In genomic region chr3R:25384206-25384605, dm6 we compare ENCODE assay signal across 2 fruit fly cellular contexts.
TF ChIP-seq lines count a peak whose summit lies in the region.

No protein-coding gene starts in this region.

- TF ChIP-seq CTCF in whole organism, embryonic (GFP tag; optimal IDR thresholded peaks at IDR 0.05; lab: Kevin White, UChicago), result no peak

TF ChIP-seq in whole organism, embryonic, 481 proteins besides CTCF, POLR2A, EP300 and RAD21:
- TF ChIP-seq Hr39 (optimal IDR thresholded peaks at IDR 0.05; lab: Kevin White, UChicago) (peak; percentile 49), CG11456 (GFP tag; IDR thresholded peaks at IDR 0.05; lab: Robert Waterston, UW) (0 out of 3 replicates have a peak, but pooled peaks have one; percentile 30), sug (tag; optimal IDR thresholded peaks at IDR 0.05; lab: Kevin White, UChicago) (no peak), CG15601 (tag; optimal IDR thresholded peaks at IDR 0.05; lab: Kevin White, UChicago) (no peak), Atf-2 (GFP tag; optimal IDR thresholded peaks at IDR 0.05; lab: Kevin White, UChicago) (no peak), cg (GFP tag; optimal IDR thresholded peaks at IDR 0.05; lab: Kevin White, UChicago) (no peak)

TF ChIP-seq in whole organism, wandering third instar larva, 38 proteins besides CTCF, POLR2A, EP300 and RAD21:
- TF ChIP-seq br (GFP tag; optimal IDR thresholded peaks at IDR 0.05; lab: Kevin White, UChicago) (no peak), N (GFP tag; optimal IDR thresholded peaks at IDR 0.05; lab: Kevin White, UChicago) (no peak), Dfd (GFP tag; optimal IDR thresholded peaks at IDR 0.05; lab: Kevin White, UChicago) (peak; percentile 99), Jra (GFP tag; optimal IDR thresholded peaks at IDR 0.05; lab: Kevin White, UChicago) (no peak), psq (GFP tag; optimal IDR thresholded peaks at IDR 0.05; lab: Kevin White, UChicago) (no peak)

Comparison
In these comparisons a context has a peak if more than half of its experiments do, and no peak if none do; other contexts are left out.
1. Of the 10 proteins assayed by ChIP-seq in both whole organism, embryonic and whole organism, wandering third instar larva: peak only in whole organism, embryonic: none; only in whole organism, wandering third instar larva: Dfd; in both: none; in neither: 9.